Fruit fly (Drosophila melanogaster) whole organism, embryonic: ENCODE data around the gene NELF-B.
A peak's percentile ranks its signal among the peaks of the same experiment; 100 is the strongest.

Experiments used
- Asciz ChIP-seq: fragments of 200-800 bp; sonication (Bioruptor generic); optimal IDR thresholded peaks from 2 replicates; lab custom pipeline; 2017; ENCODE audit warnings: missing biosample characterization, mild to moderate bottlenecking, missing genetic modification characterization, missing genetic modification reagents
- C15 ChIP-seq: fragments of 200-800 bp; sonication (Bioruptor generic); IDR thresholded peaks from 3 replicates; pipeline ENCODE4 v1.3.6; 2022; ENCODE audit warnings: missing biosample characterization, missing genetic modification characterization
- CG10209 ChIP-seq: fragments of 200-800 bp; sonication (Bioruptor generic); optimal IDR thresholded peaks from 3 replicates; lab custom pipeline; 2017; ENCODE audit warnings: missing biosample characterization, mild to moderate bottlenecking, missing genetic modification characterization, missing genetic modification reagents
- CG10543 ChIP-seq: fragments of 200-800 bp; sonication (Bioruptor generic); optimal IDR thresholded peaks from 3 replicates; lab custom pipeline; 2017; ENCODE audit warnings: missing biosample characterization, mild to moderate bottlenecking, missing genetic modification characterization, moderate library complexity
- CG11504 ChIP-seq: fragments of 200-800 bp; sonication (Bioruptor generic); optimal IDR thresholded peaks from 3 replicates; lab custom pipeline; 2019; ENCODE audit warnings: missing biosample characterization, mild to moderate bottlenecking, missing genetic modification characterization, moderate library complexity
- CG13775 ChIP-seq: fragments of 200-800 bp; sonication (Bioruptor generic); optimal IDR thresholded peaks from 3 replicates; lab custom pipeline; 2017; ENCODE audit warnings: missing biosample characterization, mild to moderate bottlenecking, missing genetic modification characterization
- CG14050 ChIP-seq: fragments of 200-800 bp; sonication (Bioruptor generic); IDR thresholded peaks from 3 replicates; pipeline ENCODE4 v1.3.6; 2022; ENCODE audit warnings: missing biosample characterization, missing genetic modification characterization
- CG15011 ChIP-seq: fragments of 200-800 bp; sonication (Bioruptor generic); optimal IDR thresholded peaks from 3 replicates; lab custom pipeline; 2018; ENCODE audit warnings: missing biosample characterization, mild to moderate bottlenecking, missing genetic modification characterization
- CG15696 ChIP-seq: fragments of 200-800 bp; sonication (Bioruptor generic); optimal IDR thresholded peaks from 2 replicates; lab custom pipeline; 2019; ENCODE audit warnings: missing biosample characterization, mild to moderate bottlenecking, missing genetic modification characterization, moderate library complexity
- CG1647 ChIP-seq: fragments of 200-800 bp; sonication (Bioruptor generic); optimal IDR thresholded peaks from 3 replicates; lab custom pipeline; 2016; ENCODE audit warnings: missing biosample characterization, missing genetic modification characterization
- CG2889 ChIP-seq: fragments of 200-800 bp; sonication (Bioruptor generic); IDR thresholded peaks from 3 replicates; pipeline ENCODE4 v1.3.6; 2022; ENCODE audit warnings: missing biosample characterization, missing genetic modification characterization
- CG30431 ChIP-seq: fragments of 200-800 bp; sonication (Bioruptor generic); optimal IDR thresholded peaks from 2 replicates; lab custom pipeline; 2017; ENCODE audit warnings: missing biosample characterization, missing genetic modification characterization
- CG43689 ChIP-seq: fragments of 200-800 bp; sonication (Bioruptor generic); IDR thresholded peaks from 2 replicates; pipeline ENCODE4 v1.3.6; 2022; ENCODE audit warnings: missing biosample characterization, missing genetic modification characterization
- CG4707 ChIP-seq: fragments of 200-800 bp; sonication (Bioruptor generic); optimal IDR thresholded peaks from 2 replicates; lab custom pipeline; 2018; ENCODE audit warnings: missing biosample characterization, mild to moderate bottlenecking, missing genetic modification characterization, moderate library complexity
- CG8388 ChIP-seq: fragments of 200-800 bp; sonication (Bioruptor generic); optimal IDR thresholded peaks from 2 replicates; lab custom pipeline; 2019; ENCODE audit warnings: missing biosample characterization, mild to moderate bottlenecking, missing genetic modification characterization, moderate library complexity
- CrebB ChIP-seq: fragments of 200-800 bp; sonication (Bioruptor generic); optimal IDR thresholded peaks from 3 replicates; lab custom pipeline; 2018; ENCODE audit warnings: missing biosample characterization, mild to moderate bottlenecking, missing genetic modification characterization
- Deaf1 ChIP-seq: fragments of 200-800 bp; optimal IDR thresholded peaks from 3 replicates; lab custom pipeline; 2019; ENCODE audit warnings: missing biosample characterization, mild to moderate bottlenecking, missing genetic modification characterization, moderate library complexity
- E2f1 ChIP-seq: fragments of 200-800 bp; sonication (Bioruptor generic); IDR thresholded peaks from 2 replicates; pipeline ENCODE4 v1.3.6; 2022; ENCODE audit warnings: missing biosample characterization, missing genetic modification characterization
- Hmx ChIP-seq: fragments of 200-800 bp; sonication (Bioruptor generic); optimal IDR thresholded peaks from 2 replicates; lab custom pipeline; 2016; ENCODE audit warnings: missing biosample characterization, missing genetic modification characterization
- Sin3A ChIP-seq: fragments of >200 bp; optimal IDR thresholded peaks from 2 replicates; lab custom pipeline; 2018
- Stat92E ChIP-seq, 3 experiments: fragments of >200 bp in 2 of 3; fragments of 200-800 bp in 1 of 3; sonication (Bioruptor generic) in 1 of 3; optimal IDR thresholded peaks; 2 replicates each; lab custom pipeline; 2017 to 2019; ENCODE audit warnings: missing biosample characterization in 3 of 3, missing genetic modification characterization in 3 of 3, mild to moderate bottlenecking in 1 of 3, moderate library complexity in 1 of 3
- Usf ChIP-seq: fragments of 200-800 bp; sonication (Bioruptor generic); optimal IDR thresholded peaks from 2 replicates; lab custom pipeline; 2017; ENCODE audit warnings: missing genotype, missing biosample characterization, missing genetic modification characterization
- Vsx1 ChIP-seq: fragments of 200-800 bp; sonication (Bioruptor generic); optimal IDR thresholded peaks from 2 replicates; lab custom pipeline; 2017; ENCODE audit warnings: missing biosample characterization, mild to moderate bottlenecking, missing genetic modification characterization, missing genetic modification reagents
- ase ChIP-seq: fragments of 200-800 bp; sonication (Bioruptor generic); IDR thresholded peaks from 3 replicates; pipeline ENCODE4 v1.3.6; 2022; ENCODE audit warnings: missing biosample characterization, missing genetic modification characterization
- cato ChIP-seq: fragments of 200-800 bp; sonication (Bioruptor generic); optimal IDR thresholded peaks from 2 replicates; lab custom pipeline; 2016; ENCODE audit warnings: missing biosample characterization, missing genetic modification characterization, borderline replicate concordance
- chif ChIP-seq, 2 experiments: fragments of 200-800 bp; sonication (Bioruptor generic); optimal IDR thresholded peaks; 3 replicates each; lab custom pipeline; 2016; ENCODE audit warnings: missing biosample characterization in 2 of 2, missing genetic modification characterization in 2 of 2
- chinmo ChIP-seq: fragments of 200-800 bp; sonication (Bioruptor generic); IDR thresholded peaks from 4 replicates; pipeline ENCODE4 v1.3.6; 2022; ENCODE audit warnings: missing biosample characterization, missing genetic modification characterization; ENCODE audit not compliant: partially characterized antibody
- cwo ChIP-seq: fragments of 200-800 bp; sonication (Bioruptor generic); optimal IDR thresholded peaks from 3 replicates; lab custom pipeline; 2017; ENCODE audit warnings: missing biosample characterization, missing genetic modification characterization, mild to moderate bottlenecking, moderate library complexity, missing genetic modification reagents
- dm ChIP-seq: fragments of 200-800 bp; sonication (Bioruptor generic); optimal IDR thresholded peaks from 3 replicates; lab custom pipeline; 2016; ENCODE audit warnings: missing biosample characterization, missing genetic modification characterization
- gcm2 ChIP-seq: fragments of 200-800 bp; sonication (Bioruptor generic); optimal IDR thresholded peaks from 2 replicates; lab custom pipeline; 2016; ENCODE audit warnings: missing biosample characterization, missing genetic modification characterization
- gfzf ChIP-seq: fragments of 200-800 bp; sonication (Bioruptor generic); optimal IDR thresholded peaks from 2 replicates; lab custom pipeline; 2016; ENCODE audit warnings: missing biosample characterization, mild to moderate bottlenecking, missing genetic modification characterization, moderate library complexity
- gsb ChIP-seq: fragments of 200-800 bp; sonication (Bioruptor generic); IDR thresholded peaks from 2 replicates; pipeline ENCODE4 v1.3.6; 2022; ENCODE audit warnings: missing biosample characterization, missing genetic modification characterization
- gt ChIP-seq: fragments of 200-800 bp; sonication (Bioruptor generic); IDR thresholded peaks from 2 replicates; pipeline ENCODE4 v1.3.6; 2022; ENCODE audit warnings: missing biosample characterization, missing genetic modification characterization
- h ChIP-seq: fragments of >200 bp; optimal IDR thresholded peaks from 2 replicates; lab custom pipeline; 2017
- hth ChIP-seq: fragments of >200 bp; optimal IDR thresholded peaks from 2 replicates; lab custom pipeline; 2017; ENCODE audit warnings: inconsistent platforms
- insv ChIP-seq, 2 experiments: fragments of 200-800 bp; sonication (Bioruptor generic); optimal IDR thresholded peaks; 3 replicates each; lab custom pipeline; 2016 to 2018; ENCODE audit warnings: missing biosample characterization in 2 of 2, missing genetic modification characterization in 2 of 2
- jumu ChIP-seq: fragments of 200-800 bp; sonication (Bioruptor generic); optimal IDR thresholded peaks from 3 replicates; lab custom pipeline; 2016; ENCODE audit warnings: missing biosample characterization, missing genetic modification characterization
- mld ChIP-seq: fragments of 200-800 bp; sonication (Bioruptor generic); IDR thresholded peaks from 3 replicates; pipeline ENCODE4 v1.3.6; 2022; ENCODE audit warnings: missing biosample characterization, missing genetic modification characterization; ENCODE audit not compliant: partially characterized antibody
- nerfin-1 ChIP-seq: fragments of 200-800 bp; sonication (Bioruptor generic); optimal IDR thresholded peaks from 3 replicates; lab custom pipeline; 2019; ENCODE audit warnings: missing biosample characterization, mild to moderate bottlenecking, missing genetic modification characterization, moderate library complexity
- nerfin-2 ChIP-seq: fragments of 200-800 bp; sonication (Bioruptor generic); IDR thresholded peaks from 2 replicates; pipeline ENCODE4 v1.3.6; 2022; ENCODE audit warnings: missing biosample characterization, missing genetic modification characterization; ENCODE audit not compliant: partially characterized antibody
- odd ChIP-seq: fragments of 200-800 bp; sonication (Bioruptor generic); optimal IDR thresholded peaks from 2 replicates; lab custom pipeline; 2017; ENCODE audit warnings: missing biosample characterization, mild to moderate bottlenecking, missing genetic modification characterization
- onecut ChIP-seq: fragments of 200-800 bp; sonication (Bioruptor generic); IDR thresholded peaks from 2 replicates; pipeline ENCODE4 v1.3.6; 2022; ENCODE audit warnings: missing biosample characterization, missing genetic modification characterization
- org-1 ChIP-seq: fragments of 200-800 bp; sonication (Bioruptor generic); optimal IDR thresholded peaks from 2 replicates; lab custom pipeline; 2017; ENCODE audit warnings: missing biosample characterization, missing genetic modification characterization
- salm ChIP-seq: fragments of 200-800 bp; sonication (Bioruptor generic); optimal IDR thresholded peaks from 2 replicates; lab custom pipeline; 2018; ENCODE audit warnings: missing biosample characterization, mild to moderate bottlenecking, missing genetic modification characterization
- schlank ChIP-seq: fragments of 200-800 bp; sonication (Bioruptor generic); optimal IDR thresholded peaks from 2 replicates; lab custom pipeline; 2018; ENCODE audit warnings: missing biosample characterization, mild to moderate bottlenecking, missing genetic modification characterization
- sna ChIP-seq: fragments of 200-800 bp; sonication (Bioruptor generic); IDR thresholded peaks from 2 replicates; pipeline ENCODE4 v1.3.6; 2022; ENCODE audit warnings: missing biosample characterization, missing genetic modification characterization; ENCODE audit not compliant: partially characterized antibody
- stc ChIP-seq: fragments of 200-800 bp; sonication (Bioruptor generic); IDR thresholded peaks from 2 replicates; pipeline ENCODE4 v1.3.6; 2022; ENCODE audit warnings: missing biosample characterization, missing genetic modification characterization
- yki ChIP-seq: fragments of >200 bp; optimal IDR thresholded peaks from 3 replicates; lab custom pipeline; 2018

NELF-B gene

DNA sequence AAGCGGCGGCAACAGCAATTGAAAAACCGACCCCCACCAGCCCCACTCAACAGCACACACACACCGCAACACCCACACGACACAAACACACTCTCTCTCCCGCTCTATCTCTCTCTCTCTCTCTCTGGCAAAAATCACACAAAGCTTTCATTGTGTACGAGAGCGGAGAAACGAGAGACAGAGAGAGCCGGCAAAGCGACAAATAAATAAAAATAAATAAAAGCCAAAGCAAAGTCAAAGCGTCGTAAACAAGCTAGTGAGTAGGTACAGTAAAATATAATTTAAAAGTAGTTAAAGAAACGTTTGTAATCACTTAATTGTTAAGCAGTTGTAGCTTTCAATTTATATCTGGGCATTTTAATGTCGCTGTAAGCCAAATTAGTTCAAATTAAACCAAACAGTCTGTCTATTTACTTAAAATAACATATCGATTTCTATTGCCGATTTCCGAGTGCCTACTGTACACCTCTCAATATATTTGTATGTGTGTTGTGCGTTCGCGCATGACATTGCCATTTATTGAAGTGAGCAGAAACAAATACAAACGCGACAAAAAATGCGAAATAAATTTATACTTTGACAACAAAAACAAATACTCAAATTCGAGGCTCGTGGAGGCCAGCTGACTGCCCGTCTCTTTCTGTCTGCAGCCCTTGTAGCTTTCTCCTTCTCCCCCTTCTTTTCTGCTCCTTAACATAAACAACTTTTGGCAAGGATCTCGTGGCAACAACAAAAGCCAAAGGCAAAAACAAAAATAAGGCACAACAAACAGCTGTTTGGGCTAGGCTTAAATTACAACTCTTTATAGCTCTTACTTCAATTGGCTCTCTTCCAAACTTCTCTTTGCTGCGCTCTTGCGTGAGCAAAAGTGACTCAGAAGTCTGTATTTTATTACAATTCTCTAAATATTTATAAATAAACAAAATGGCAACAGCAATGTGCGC lies 31.2 kb downstream of the NELF-B start (continued):
- peak; percentile 62 for TF ChIP-seq CG8388
- TF ChIP-seq CG4707 (GFP tag; lab: Kevin White, UChicago): no peak
- TF ChIP-seq onecut (GFP tag; lab: Robert Waterston, UW): peak; percentile 79
- peak; percentile 90 for TF ChIP-seq org-1 (GFP tag; lab: Kevin White, UChicago)
- TF ChIP-seq mld: no peak
- TF ChIP-seq CG13775: peak; percentile 83
- no peak for TF ChIP-seq gfzf (GFP tag; lab: Kevin White, UChicago)
- peak; percentile 78 for TF ChIP-seq CG1647
- TF ChIP-seq Deaf1 (tag; lab: Kevin White, UChicago): peak; percentile 76
- TF ChIP-seq ase (GFP tag; lab: Robert Waterston, UW): peak; percentile 75; the same call in 2 of the 3 replicates
- peak; percentile 84; the same call in 2 of the 3 replicates for TF ChIP-seq C15 (GFP tag; lab: Robert Waterston, UW)
- peak; percentile 81 for TF ChIP-seq Hmx (GFP tag; lab: Kevin White, UChicago)
- TF ChIP-seq dm (GFP tag; lab: Kevin White, UChicago): peak; percentile 54
- peak; percentile 86 for TF ChIP-seq odd (GFP tag; lab: Kevin White, UChicago)
- peak; percentile 75 for TF ChIP-seq Usf (GFP tag; lab: Kevin White, UChicago)
- TF ChIP-seq chif (GFP tag; optimal IDR thresholded peaks at IDR 0.05; lab: Kevin White, UChicago): peak; percentile 76 to 81
- peak; percentile 73 for TF ChIP-seq salm
- no peak for TF ChIP-seq nerfin-2 (GFP tag; lab: Robert Waterston, UW)
- TF ChIP-seq gsb: peak; percentile 88
- TF ChIP-seq CG43689 (GFP tag; lab: Robert Waterston, UW): peak; percentile 73
- no peak for TF ChIP-seq hth (lab: Kevin White, UChicago)
- TF ChIP-seq schlank (tag; lab: Kevin White, UChicago): peak; percentile 95
- TF ChIP-seq cato (GFP tag; lab: Kevin White, UChicago): peak; percentile 57
- peak; percentile 87 for TF ChIP-seq gcm2
- peak; percentile 64 for TF ChIP-seq CG30431 (GFP tag; lab: Kevin White, UChicago)
- TF ChIP-seq sna: no peak
- peak; percentile 73 for TF ChIP-seq Asciz
- TF ChIP-seq cwo (GFP tag; lab: Kevin White, UChicago): peak; percentile 95
- peak in 1 of 3 experiments; percentile 3 for TF ChIP-seq Stat92E (GFP tag; optimal IDR thresholded peaks at IDR 0.05; lab: Kevin White, UChicago)
- TF ChIP-seq Sin3A (lab: Kevin White, UChicago): no peak
- TF ChIP-seq CG14050: peak; percentile 90
- TF ChIP-seq h (lab: Kevin White, UChicago): no peak
- peak; percentile 73 for TF ChIP-seq jumu
- TF ChIP-seq CG10209 (GFP tag; lab: Kevin White, UChicago): peak; percentile 92
- TF ChIP-seq CrebB (tag; lab: Kevin White, UChicago): peak; percentile 91
- peak; percentile 86 for TF ChIP-seq Vsx1 (GFP tag; lab: Kevin White, UChicago)
- TF ChIP-seq CG15696 (tag; lab: Kevin White, UChicago): peak; percentile 64
- peak; percentile 83 for TF ChIP-seq stc (GFP tag; lab: Robert Waterston, UW)
- TF ChIP-seq nerfin-1 (tag; lab: Kevin White, UChicago): peak; percentile 67
- TF ChIP-seq CG10543 (GFP tag; lab: Kevin White, UChicago): peak; percentile 99
- TF ChIP-seq yki: peak; percentile 56
- peak; percentile 86 for TF ChIP-seq E2f1 (GFP tag; lab: Robert Waterston, UW)
- TF ChIP-seq CG15011 (GFP tag; lab: Kevin White, UChicago): peak; percentile 90
- peak in 1 of 2 experiments; percentile 73 for TF ChIP-seq insv (GFP tag; optimal IDR thresholded peaks at IDR 0.05; lab: Kevin White, UChicago)
- peak; percentile 90 for TF ChIP-seq CG11504 (tag; lab: Kevin White, UChicago)
- TF ChIP-seq gt: peak; percentile 26; the same call in 1 of the 2 replicates
- TF ChIP-seq chinmo (GFP tag; lab: Robert Waterston, UW): peak; percentile 66; the same call in 1 of the 4 replicates
- peak; percentile 90 for TF ChIP-seq CG2889 (GFP tag; lab: Robert Waterston, UW)
